Worm (Caenorhabditis elegans): ENCODE results near the gene C05D12.5.

ce11 chrII:11455715-11456114 lies 21.7 kb downstream of the C05D12.5 start:
- TF ChIP-seq med-1 (GFP tag; optimal IDR thresholded peaks at IDR 0.05; ENCODE audit: insufficient read depth) = no peak
- no peak for TF ChIP-seq ztf-29 (GFP tag; IDR thresholded peaks at IDR 0.05)
- no peak for TF ChIP-seq ztf-23 (GFP tag; IDR thresholded peaks at IDR 0.05)
- no peak for TF ChIP-seq flt-1 (GFP tag; IDR thresholded peaks at IDR 0.05)
